Fruit fly (Drosophila melanogaster) whole organism, wandering third instar larva: ENCODE results near the gene CG12521.

ENCODE experiments used
- br ChIP-seq: fragments of 200-800 bp; sonication (Bioruptor generic); optimal IDR thresholded peaks from 2 replicates; lab custom pipeline; 2016; ENCODE audit warnings: missing biosample characterization, missing genetic modification characterization
- jim ChIP-seq: fragments of 175-275, 200-325 bp; sonication (Bioruptor generic); optimal IDR thresholded peaks from 2 replicates; lab custom pipeline; 2016; ENCODE audit warnings: missing biosample characterization, mild to moderate bottlenecking, missing genetic modification characterization

- TF ChIP-seq jim (no peak), br (GFP tag; lab: Kevin White, UChicago) (no peak)
These were observed 5.3 kb upstream of the CG12521 start for dm6 chr3L:11852924-11853323.
